Fruit fly (Drosophila melanogaster) whole organism, pupa: ENCODE results near the gene CG33946.

Experiments used
- CG10348 ChIP-seq: fragments of 200-800 bp; sonication (Bioruptor generic); IDR thresholded peaks from 2 replicates; pipeline ENCODE4 v1.3.6; 2022; ENCODE audit warnings: missing biosample characterization, missing genetic modification characterization
- CG12605 ChIP-seq: fragments of 200-800 bp; sonication (Bioruptor generic); IDR thresholded peaks from 2 replicates; pipeline ENCODE4 v1.3.6; 2022; ENCODE audit warnings: missing biosample characterization, missing genetic modification characterization
- CG13204 ChIP-seq: fragments of 200-800 bp; sonication (Bioruptor generic); optimal IDR thresholded peaks from 2 replicates; lab custom pipeline; 2018; ENCODE audit warnings: missing biosample characterization, mild to moderate bottlenecking, missing genetic modification characterization, moderate library complexity
- CG14655 ChIP-seq: fragments of 200-800 bp; sonication (Bioruptor generic); optimal IDR thresholded peaks from 3 replicates; lab custom pipeline; 2017; ENCODE audit warnings: mild to moderate bottlenecking, missing biosample characterization, missing genetic modification reagents, missing genetic modification characterization
- CG15710 ChIP-seq: fragments of 200-800 bp; sonication (Bioruptor generic); optimal IDR thresholded peaks from 2 replicates; lab custom pipeline; 2018; ENCODE audit warnings: missing biosample characterization, mild to moderate bottlenecking, missing genetic modification characterization, moderate library complexity
- CG17806 ChIP-seq: fragments of 200-800 bp; sonication (Bioruptor generic); optimal IDR thresholded peaks from 2 replicates; lab custom pipeline; 2018; ENCODE audit warnings: missing biosample characterization, mild to moderate bottlenecking, missing genetic modification characterization, moderate library complexity
- CG32121 ChIP-seq: fragments of 200-800 bp; sonication (Bioruptor generic); IDR thresholded peaks from 2 replicates; pipeline ENCODE4 v1.3.6; 2022; ENCODE audit warnings: missing biosample characterization, missing genetic modification characterization
- CG34367 ChIP-seq: fragments of 200-800 bp; sonication (Bioruptor generic); optimal IDR thresholded peaks from 2 replicates; lab custom pipeline; 2018; ENCODE audit warnings: missing biosample characterization, mild to moderate bottlenecking, missing genetic modification characterization
- CG4496 ChIP-seq: fragments of 200-800 bp; sonication (Bioruptor generic); IDR thresholded peaks from 3 replicates; pipeline ENCODE4 v1.3.6; 2022; ENCODE audit warnings: missing biosample characterization, missing genetic modification characterization
- CG8159 ChIP-seq: fragments of 200-800 bp; sonication (Bioruptor generic); optimal IDR thresholded peaks from 3 replicates; lab custom pipeline; 2018; ENCODE audit warnings: missing biosample characterization, mild to moderate bottlenecking, missing genetic modification characterization, moderate library complexity
- CG8301 ChIP-seq: fragments of 200-800 bp; sonication (Bioruptor generic); optimal IDR thresholded peaks from 2 replicates; lab custom pipeline; 2018; ENCODE audit warnings: missing biosample characterization, mild to moderate bottlenecking, missing genetic modification characterization
- CG9948 ChIP-seq: fragments of 200-800 bp; sonication (Bioruptor generic); optimal IDR thresholded peaks from 2 replicates; lab custom pipeline; 2018; ENCODE audit warnings: missing biosample characterization, mild to moderate bottlenecking, missing genetic modification characterization, moderate library complexity
- D1 ChIP-seq: fragments of 200-800 bp; sonication (Bioruptor generic); optimal IDR thresholded peaks from 2 replicates; lab custom pipeline; 2018; ENCODE audit warnings: missing biosample characterization, mild to moderate bottlenecking, missing genetic modification characterization, moderate library complexity
- EcR ChIP-seq: fragments of 200-800 bp; sonication (Bioruptor generic); optimal IDR thresholded peaks from 3 replicates; lab custom pipeline; 2019; ENCODE audit warnings: missing biosample characterization, missing genetic modification characterization, mild to moderate bottlenecking, moderate library complexity, missing genetic modification reagents
- Ets98B ChIP-seq: fragments of 200-800 bp; sonication (Bioruptor generic); IDR thresholded peaks from 2 replicates; pipeline ENCODE4 v1.3.6; 2022; ENCODE audit warnings: missing biosample characterization, missing genetic modification characterization
- Pif1A ChIP-seq: fragments of 200-800 bp; sonication (Bioruptor generic); optimal IDR thresholded peaks from 3 replicates; lab custom pipeline; 2016; ENCODE audit warnings: missing biosample characterization, missing genetic modification characterization
- Pif1B ChIP-seq: fragments of 200-800 bp; sonication (Bioruptor generic); optimal IDR thresholded peaks from 3 replicates; lab custom pipeline; 2016; ENCODE audit warnings: missing biosample characterization, missing genetic modification characterization
- Snoo ChIP-seq: fragments of 200-800 bp; sonication (Bioruptor generic); optimal IDR thresholded peaks from 3 replicates; lab custom pipeline; 2017; ENCODE audit warnings: missing biosample characterization, mild to moderate bottlenecking, missing genetic modification characterization, inconsistent platforms
- fd96Ca ChIP-seq: fragments of 200-800 bp; sonication (Bioruptor generic); IDR thresholded peaks from 3 replicates; pipeline ENCODE4 v1.3.6; 2022; ENCODE audit warnings: missing biosample characterization, missing genetic modification characterization
- gl ChIP-seq: fragments of 200-800 bp; sonication (Bioruptor generic); optimal IDR thresholded peaks from 2 replicates; lab custom pipeline; 2018; ENCODE audit warnings: missing biosample characterization, mild to moderate bottlenecking, missing genetic modification characterization
- rn ChIP-seq: fragments of 200-800 bp; sonication (Bioruptor generic); IDR thresholded peaks from 2 replicates; pipeline ENCODE4 v1.3.6; 2022; ENCODE audit warnings: missing biosample characterization, missing genetic modification characterization

CG33946 gene

DNA sequence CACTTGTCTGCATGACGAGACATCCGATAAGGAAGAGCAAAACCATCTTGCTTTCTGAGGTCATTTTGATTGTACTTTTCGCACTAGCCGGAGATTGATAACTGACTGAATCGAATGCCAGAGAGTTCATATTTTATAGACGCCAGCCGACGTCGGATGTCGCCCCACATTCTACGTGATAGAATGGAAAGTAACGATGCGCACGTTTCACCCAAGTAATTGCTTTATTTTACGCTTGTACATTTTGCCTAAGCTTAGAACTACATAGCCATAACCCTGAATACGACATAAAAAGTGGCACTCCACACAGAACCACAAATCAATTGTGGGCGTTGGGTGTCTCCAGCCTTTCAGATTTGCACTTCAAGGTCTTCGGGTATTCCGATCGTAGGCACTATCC lies 11.9 kb downstream of the CG33946 start, which contains the start of gene CG13299:
Gene CG13299, minus strand, starts transcription at position 101 of the 400 bp plus-strand sequence.
- TF ChIP-seq EcR (GFP tag; lab: Kevin White, UChicago): no peak
- TF ChIP-seq CG14655 (GFP tag; lab: Kevin White, UChicago): no peak
- no peak for TF ChIP-seq CG34367 (tag; lab: Kevin White, UChicago)
- no peak for TF ChIP-seq Ets98B (GFP tag; lab: Robert Waterston, UW)
- TF ChIP-seq CG4496 (GFP tag; lab: Robert Waterston, UW): no peak
- no peak for TF ChIP-seq CG13204 (GFP tag; lab: Kevin White, UChicago)
- no peak for TF ChIP-seq gl
- no peak for TF ChIP-seq fd96Ca (GFP tag; lab: Robert Waterston, UW)
- TF ChIP-seq CG15710 (tag; lab: Kevin White, UChicago): no peak
- TF ChIP-seq D1 (tag; lab: Kevin White, UChicago): no peak
- no peak for TF ChIP-seq Snoo
- TF ChIP-seq CG17806 (tag; lab: Kevin White, UChicago): no peak
- TF ChIP-seq CG8159 (tag; lab: Kevin White, UChicago): no peak
- TF ChIP-seq CG12605 (GFP tag; lab: Robert Waterston, UW): no peak
- TF ChIP-seq rn (GFP tag; lab: Robert Waterston, UW): no peak
- TF ChIP-seq CG32121: no peak
- no peak for TF ChIP-seq CG9948 (tag; lab: Kevin White, UChicago)

DNA sequence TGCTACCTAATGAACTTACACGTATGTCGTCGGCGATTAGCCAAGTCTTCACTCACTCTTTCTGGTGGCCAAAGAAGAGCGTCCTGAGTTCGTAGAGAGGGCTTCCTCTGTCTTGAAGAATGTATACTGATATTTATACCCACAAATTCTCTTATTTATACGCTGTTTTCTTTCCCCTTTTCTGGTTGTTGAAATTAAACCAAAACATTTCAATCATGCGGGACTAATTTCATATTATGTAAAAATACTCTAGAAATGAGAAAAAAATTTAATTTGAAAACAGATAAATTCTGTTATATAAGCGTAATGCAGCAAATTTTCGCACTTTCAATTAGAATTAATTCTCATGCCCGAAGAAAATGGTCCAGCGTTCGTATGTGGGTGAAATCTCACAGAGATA lies 12.9 kb downstream of the CG33946 start, which contains the start of gene BG642312:
Gene BG642312, minus strand, starts transcription at position 101 of the 400 bp plus-strand sequence.
- no peak for TF ChIP-seq CG15710 (tag; lab: Kevin White, UChicago)
- TF ChIP-seq CG10348: no peak
- TF ChIP-seq CG34367 (tag; lab: Kevin White, UChicago): no peak
- TF ChIP-seq CG12605 (GFP tag; lab: Robert Waterston, UW): no peak
- TF ChIP-seq Pif1B: no peak
- TF ChIP-seq Pif1A (GFP tag; lab: Kevin White, UChicago): no peak
- TF ChIP-seq CG9948 (tag; lab: Kevin White, UChicago): no peak
- TF ChIP-seq Snoo: no peak
- TF ChIP-seq D1 (tag; lab: Kevin White, UChicago): no peak
- TF ChIP-seq CG4496 (GFP tag; lab: Robert Waterston, UW): no peak
- TF ChIP-seq CG17806 (tag; lab: Kevin White, UChicago): no peak

DNA sequence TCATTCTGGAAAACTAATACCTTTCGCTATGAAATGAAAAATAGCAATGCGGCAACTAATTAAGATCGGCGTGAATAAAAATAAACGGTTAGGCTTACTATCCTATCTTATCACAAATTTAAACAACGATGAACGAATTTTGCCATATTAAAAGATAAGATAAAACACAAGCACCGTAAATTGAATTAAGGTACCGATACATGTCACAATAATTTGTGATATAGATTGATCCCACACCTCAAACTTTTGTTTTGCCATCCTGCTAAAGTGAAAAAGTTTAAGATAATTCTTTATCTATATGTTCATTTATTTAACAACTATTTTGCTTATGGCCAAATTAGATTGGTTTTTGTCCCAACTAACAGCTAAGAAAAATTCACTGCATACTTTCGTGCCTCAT lies 13.7 kb downstream of the CG33946 start, which contains the start of gene CG42714:
Gene CG42714, minus strand, starts transcription at position 22 of the 400 bp plus-strand sequence.
- TF ChIP-seq CG13204 (GFP tag; lab: Kevin White, UChicago) (no peak), CG8159 (tag; lab: Kevin White, UChicago) (no peak), Pif1B (no peak), CG4496 (GFP tag; lab: Robert Waterston, UW) (no peak), fd96Ca (GFP tag; lab: Robert Waterston, UW) (no peak), CG32121 (no peak), CG14655 (GFP tag; lab: Kevin White, UChicago) (no peak), rn (GFP tag; lab: Robert Waterston, UW) (no peak), CG17806 (tag; lab: Kevin White, UChicago) (no peak), CG12605 (GFP tag; lab: Robert Waterston, UW) (no peak), gl (no peak), CG8301 (no peak), CG15710 (tag; lab: Kevin White, UChicago) (no peak), Snoo (no peak)

dm6 chr3L:6239968-6240367 lies 19.6 kb downstream of the CG33946 start, which contains the start of gene CG10226:
Gene CG10226, minus strand, starts transcription at chr3L:6240068.
- TF ChIP-seq CG14655 (GFP tag; lab: Kevin White, UChicago): no peak

DNA sequence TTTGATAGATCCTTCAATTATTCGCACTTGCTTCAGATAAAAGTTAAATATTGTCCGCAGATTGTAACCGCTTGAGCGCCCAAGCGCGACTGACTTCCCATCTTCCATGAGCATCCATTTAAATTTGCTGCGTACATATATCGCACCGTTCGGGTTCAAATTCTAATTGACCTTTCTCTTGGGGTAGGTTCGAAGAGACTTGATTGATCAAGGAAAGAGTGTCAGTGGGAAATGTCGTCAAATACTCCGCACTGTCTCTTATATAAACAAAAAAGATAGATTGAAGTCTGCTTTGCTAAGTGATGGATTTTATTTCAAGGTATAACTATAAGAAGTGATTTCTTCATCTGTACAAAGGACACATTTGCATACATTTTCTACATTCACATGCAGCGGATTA lies 25.3 kb downstream of the CG33946 start, which contains the start of gene Mdr65:
Gene Mdr65, minus strand, starts transcription at position 101 of the 400 bp plus-strand sequence.
- TF ChIP-seq CG8301 (no peak), CG15710 (tag; lab: Kevin White, UChicago) (no peak), Pif1A (GFP tag; lab: Kevin White, UChicago) (no peak), CG13204 (GFP tag; lab: Kevin White, UChicago) (no peak), CG12605 (GFP tag; lab: Robert Waterston, UW) (no peak), Snoo (no peak), CG8159 (tag; lab: Kevin White, UChicago) (no peak), gl (no peak), CG32121 (no peak), EcR (GFP tag; lab: Kevin White, UChicago) (no peak), CG34367 (tag; lab: Kevin White, UChicago) (no peak), rn (GFP tag; lab: Robert Waterston, UW) (no peak)

DNA sequence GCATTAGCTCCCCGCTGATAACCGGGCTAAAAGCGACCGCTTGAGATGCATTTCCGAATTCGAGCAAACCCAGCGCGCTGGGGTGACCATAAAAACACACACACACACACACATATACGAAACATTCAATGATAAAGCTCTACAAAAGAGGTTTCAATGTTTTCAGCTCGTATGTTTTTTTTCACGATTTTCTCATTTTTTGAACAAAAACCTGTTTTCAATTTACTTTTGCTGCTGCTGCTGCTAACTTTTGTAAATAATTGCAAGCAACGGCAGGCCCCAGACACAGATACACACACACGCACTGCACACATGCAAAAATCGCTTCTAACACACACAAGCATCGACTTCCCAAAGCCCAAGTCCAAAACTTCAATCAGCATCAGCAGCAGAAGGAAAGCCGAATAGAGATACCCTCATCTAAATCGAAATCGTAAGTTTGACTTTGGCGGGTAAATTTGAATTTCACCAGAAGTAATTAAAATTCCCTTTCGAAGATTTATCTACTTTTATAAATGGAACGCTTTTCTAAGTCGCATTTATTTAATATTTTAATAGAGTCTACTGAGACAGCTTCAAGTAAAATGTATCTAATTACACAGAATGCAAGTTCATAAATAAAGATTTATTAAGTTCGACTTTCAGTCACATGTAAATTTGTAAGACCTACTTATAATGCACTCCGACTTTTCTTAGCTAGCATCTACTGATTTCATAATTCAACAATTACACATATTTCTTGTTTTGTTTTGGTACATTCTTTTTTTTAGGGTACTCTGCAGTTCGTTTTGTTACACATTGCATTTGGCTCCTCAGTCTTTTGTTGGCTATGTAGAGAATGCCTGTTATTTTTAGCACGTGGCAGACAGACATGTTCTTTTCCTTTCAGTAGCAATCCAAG lies 29.1 kb downstream of the CG33946 start:
- peak; percentile 63; the same call in 2 of the 3 replicates for TF ChIP-seq fd96Ca (GFP tag; lab: Robert Waterston, UW)
- no peak for TF ChIP-seq CG8159 (tag; lab: Kevin White, UChicago)
- no peak for TF ChIP-seq EcR (GFP tag; lab: Kevin White, UChicago)
- TF ChIP-seq CG13204 (GFP tag; lab: Kevin White, UChicago): peak; percentile 37
- peak; percentile 58; the same call in 2 of the 3 replicates for TF ChIP-seq CG4496 (GFP tag; lab: Robert Waterston, UW)
- peak; percentile 39 for TF ChIP-seq CG14655 (GFP tag; lab: Kevin White, UChicago)
- peak; percentile 56; the same call in 1 of the 2 replicates for TF ChIP-seq CG32121
- peak; percentile 68 for TF ChIP-seq Ets98B (GFP tag; lab: Robert Waterston, UW)
- TF ChIP-seq CG12605 (GFP tag; lab: Robert Waterston, UW): peak; percentile 71
- peak; percentile 2 for TF ChIP-seq CG9948 (tag; lab: Kevin White, UChicago)
- peak; percentile 4 for TF ChIP-seq Pif1A (GFP tag; lab: Kevin White, UChicago)
